Fruit fly (Drosophila melanogaster): Measurements from ENCODE around the gene tgo.
A peak's percentile ranks its signal among the peaks of the same experiment; 100 is the strongest.

DNA sequence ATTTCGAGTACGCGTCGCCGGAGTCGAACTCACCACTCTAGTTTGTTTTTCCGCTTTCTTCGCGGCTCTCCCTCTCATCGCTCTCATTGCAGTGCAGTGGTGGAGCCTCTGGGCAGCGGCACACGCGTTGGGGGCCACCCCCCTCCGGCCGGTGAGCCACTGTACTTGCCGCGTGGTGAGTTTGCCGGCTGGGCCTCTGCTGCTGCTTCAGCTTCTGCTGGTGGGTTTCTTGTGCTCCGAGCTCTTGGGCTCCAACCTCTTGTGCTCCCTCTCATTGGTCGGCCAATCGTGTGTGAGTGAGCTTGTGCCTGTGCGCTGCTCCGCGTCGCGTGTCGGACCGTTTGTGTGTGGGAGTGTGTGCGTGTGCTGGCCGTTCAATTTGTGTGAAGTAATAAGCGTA is 33.2 kb upstream of the tgo start:
- TF ChIP-seq CG31365 (tag; optimal IDR thresholded peaks at IDR 0.05), result peak; percentile 35
- peak; percentile 66 for TF ChIP-seq zfh2 (GFP tag; optimal IDR thresholded peaks at IDR 0.05)

Data from whole organism, embryonic.